Fruit fly (Drosophila melanogaster): ENCODE results near the gene Pka-R1.

Gene Pka-R1

dm6 chr3L:20815666-20816375 lies at the start of gene Pka-R1, which contains the start of gene CG3618 (continued):
- TF ChIP-seq Sry-δ (GFP tag; optimal IDR thresholded peaks at IDR 0.05), result peak; percentile 93
- no peak for TF ChIP-seq nom (GFP tag; optimal IDR thresholded peaks at IDR 0.05)
- no peak for TF ChIP-seq lola (GFP tag; optimal IDR thresholded peaks at IDR 0.05)
- no peak for TF ChIP-seq CG12942 (GFP tag; optimal IDR thresholded peaks at IDR 0.05)
- no peak for TF ChIP-seq CG1024 (GFP tag; IDR thresholded peaks at IDR 0.05)
- TF ChIP-seq ewg (GFP tag; optimal IDR thresholded peaks at IDR 0.05), result peak; percentile 1
- TF ChIP-seq CG4730 (GFP tag; IDR thresholded peaks at IDR 0.05), result no peak
- no peak for TF ChIP-seq CG11723 (GFP tag; optimal IDR thresholded peaks at IDR 0.05)
- TF ChIP-seq CG12236 (GFP tag; optimal IDR thresholded peaks at IDR 0.05), result no peak
- TF ChIP-seq HmgZ (tag; optimal IDR thresholded peaks at IDR 0.05), result peak; percentile 57
- no peak for TF ChIP-seq CG4328 (GFP tag; optimal IDR thresholded peaks at IDR 0.05)
- TF ChIP-seq gfzf (GFP tag; optimal IDR thresholded peaks at IDR 0.05), result peak; percentile 49
- no peak for TF ChIP-seq Poxn (GFP tag; IDR thresholded peaks at IDR 0.05)
- no peak for TF ChIP-seq Fer2 (tag; optimal IDR thresholded peaks at IDR 0.05)
- TF ChIP-seq HLH54F (GFP tag; optimal IDR thresholded peaks at IDR 0.05), result no peak
- TF ChIP-seq CG7786 (GFP tag; optimal IDR thresholded peaks at IDR 0.05), result no peak
- TF ChIP-seq Ets65A (GFP tag), result no peak
- no peak for TF ChIP-seq Oli (tag; optimal IDR thresholded peaks at IDR 0.05)
- no peak for TF ChIP-seq E2f2 (GFP tag; IDR thresholded peaks at IDR 0.05)
- no peak for TF ChIP-seq gem (tag; optimal IDR thresholded peaks at IDR 0.05)
- TF ChIP-seq CG7357 (GFP tag; IDR thresholded peaks at IDR 0.05), result no peak
- TF ChIP-seq bab2 (GFP tag; optimal IDR thresholded peaks at IDR 0.05), result no peak
- TF ChIP-seq gcm (GFP tag; optimal IDR thresholded peaks at IDR 0.05), result no peak
- no peak for TF ChIP-seq mirr (GFP tag; optimal IDR thresholded peaks at IDR 0.05)
- TF ChIP-seq tap (tag; optimal IDR thresholded peaks at IDR 0.05), result no peak
- no peak for TF ChIP-seq CG15011 (GFP tag; optimal IDR thresholded peaks at IDR 0.05)
- TF ChIP-seq chn (GFP tag; optimal IDR thresholded peaks at IDR 0.05), result no peak
- TF ChIP-seq Dip3 (GFP tag; optimal IDR thresholded peaks at IDR 0.05), result no peak
- no peak for TF ChIP-seq CG13624 (GFP tag; optimal IDR thresholded peaks at IDR 0.05)
- TF ChIP-seq Ptx1 (GFP tag; IDR thresholded peaks at IDR 0.05), result no peak
- peak; percentile 71 for TF ChIP-seq Myb (GFP tag; optimal IDR thresholded peaks at IDR 0.05)
- TF ChIP-seq disco-r (GFP tag; optimal IDR thresholded peaks at IDR 0.05), result no peak
- no peak for TF ChIP-seq CG2129 (GFP tag; IDR thresholded peaks at IDR 0.05; ENCODE audit: partially characterized antibody)
- TF ChIP-seq CG1529 (GFP tag; optimal IDR thresholded peaks at IDR 0.05), result no peak
- TF ChIP-seq Xbp1 (GFP tag; optimal IDR thresholded peaks at IDR 0.05), result peak; percentile 12
- TF ChIP-seq Lpt (GFP tag; optimal IDR thresholded peaks at IDR 0.05), result no peak
- TF ChIP-seq CG12391 (tag; optimal IDR thresholded peaks at IDR 0.05), result no peak
- TF ChIP-seq eyg (GFP tag; optimal IDR thresholded peaks at IDR 0.05), result no peak
- TF ChIP-seq Sox100B (GFP tag; optimal IDR thresholded peaks at IDR 0.05), result no peak
- TF ChIP-seq zen2 (GFP tag; IDR thresholded peaks at IDR 0.05; ENCODE audit: partially characterized antibody), result no peak
- peak; percentile 30 for TF ChIP-seq sens (GFP tag)
- TF ChIP-seq pfk (GFP tag; optimal IDR thresholded peaks at IDR 0.05), result no peak
- no peak for TF ChIP-seq Chrac-16 (GFP tag; optimal IDR thresholded peaks at IDR 0.05)
- peak; percentile 53 for TF ChIP-seq trem (tag; optimal IDR thresholded peaks at IDR 0.05)
- TF ChIP-seq twi (tag; optimal IDR thresholded peaks at IDR 0.05), result no peak
- TF ChIP-seq Blimp-1 (GFP tag; optimal IDR thresholded peaks at IDR 0.05), result no peak
- TF ChIP-seq CG6765 (GFP tag; optimal IDR thresholded peaks at IDR 0.05), result no peak
- peak; percentile 35 for TF ChIP-seq cg (GFP tag; optimal IDR thresholded peaks at IDR 0.05)
- no peak for TF ChIP-seq tgo (GFP tag; IDR thresholded peaks at IDR 0.05)
- TF ChIP-seq CG11504 (tag; optimal IDR thresholded peaks at IDR 0.05), result no peak
